Fruit fly (Drosophila melanogaster) whole organism, pupa: ENCODE results near the gene CG6398.

Experiments
- CG12605 ChIP-seq: fragments of 200-800 bp; sonication (Bioruptor generic); IDR thresholded peaks from 2 replicates; pipeline ENCODE4 v1.3.6; 2022; ENCODE audit warnings: missing biosample characterization, missing genetic modification characterization
- CG13204 ChIP-seq: fragments of 200-800 bp; sonication (Bioruptor generic); optimal IDR thresholded peaks from 2 replicates; lab custom pipeline; 2018; ENCODE audit warnings: missing biosample characterization, mild to moderate bottlenecking, missing genetic modification characterization, moderate library complexity
- CG15710 ChIP-seq: fragments of 200-800 bp; sonication (Bioruptor generic); optimal IDR thresholded peaks from 2 replicates; lab custom pipeline; 2018; ENCODE audit warnings: missing biosample characterization, mild to moderate bottlenecking, missing genetic modification characterization, moderate library complexity
- CG32121 ChIP-seq: fragments of 200-800 bp; sonication (Bioruptor generic); IDR thresholded peaks from 2 replicates; pipeline ENCODE4 v1.3.6; 2022; ENCODE audit warnings: missing biosample characterization, missing genetic modification characterization
- CG34367 ChIP-seq: fragments of 200-800 bp; sonication (Bioruptor generic); optimal IDR thresholded peaks from 2 replicates; lab custom pipeline; 2018; ENCODE audit warnings: missing biosample characterization, mild to moderate bottlenecking, missing genetic modification characterization
- CG4496 ChIP-seq: fragments of 200-800 bp; sonication (Bioruptor generic); IDR thresholded peaks from 3 replicates; pipeline ENCODE4 v1.3.6; 2022; ENCODE audit warnings: missing biosample characterization, missing genetic modification characterization
- EcR ChIP-seq: fragments of 200-800 bp; sonication (Bioruptor generic); optimal IDR thresholded peaks from 3 replicates; lab custom pipeline; 2019; ENCODE audit warnings: missing biosample characterization, missing genetic modification characterization, mild to moderate bottlenecking, moderate library complexity, missing genetic modification reagents
- Ets98B ChIP-seq: fragments of 200-800 bp; sonication (Bioruptor generic); IDR thresholded peaks from 2 replicates; pipeline ENCODE4 v1.3.6; 2022; ENCODE audit warnings: missing biosample characterization, missing genetic modification characterization
- Pif1B ChIP-seq: fragments of 200-800 bp; sonication (Bioruptor generic); optimal IDR thresholded peaks from 3 replicates; lab custom pipeline; 2016; ENCODE audit warnings: missing biosample characterization, missing genetic modification characterization
- fd96Ca ChIP-seq: fragments of 200-800 bp; sonication (Bioruptor generic); IDR thresholded peaks from 3 replicates; pipeline ENCODE4 v1.3.6; 2022; ENCODE audit warnings: missing biosample characterization, missing genetic modification characterization
- gl ChIP-seq: fragments of 200-800 bp; sonication (Bioruptor generic); optimal IDR thresholded peaks from 2 replicates; lab custom pipeline; 2018; ENCODE audit warnings: missing biosample characterization, mild to moderate bottlenecking, missing genetic modification characterization
- rn ChIP-seq: fragments of 200-800 bp; sonication (Bioruptor generic); IDR thresholded peaks from 2 replicates; pipeline ENCODE4 v1.3.6; 2022; ENCODE audit warnings: missing biosample characterization, missing genetic modification characterization

- TF ChIP-seq Ets98B (GFP tag; lab: Robert Waterston, UW) = no peak
- TF ChIP-seq CG32121 (GFP tag; lab: Robert Waterston, UW) = no peak
- no peak for TF ChIP-seq rn (GFP tag; lab: Robert Waterston, UW)
- TF ChIP-seq CG12605 (GFP tag; lab: Robert Waterston, UW) = no peak
- TF ChIP-seq gl (tag; lab: Kevin White, UChicago) = no peak
- no peak for TF ChIP-seq CG4496
- no peak for TF ChIP-seq fd96Ca
- TF ChIP-seq EcR (GFP tag; lab: Kevin White, UChicago) = no peak
- TF ChIP-seq CG15710 (tag; lab: Kevin White, UChicago) = no peak
- TF ChIP-seq CG13204 (GFP tag; lab: Kevin White, UChicago) = no peak
- no peak for TF ChIP-seq CG34367 (tag; lab: Kevin White, UChicago)
- TF ChIP-seq Pif1B (GFP tag; lab: Kevin White, UChicago) = no peak
Measured at dm6 chrX:17804048-17804447, 26.6 kb upstream of the CG6398 start.
